Fruit fly (Drosophila melanogaster) whole organism, wandering third instar larva: ENCODE results near the gene CG12116.

Experiments used
- Abd-B ChIP-seq: fragments of >200 bp; optimal IDR thresholded peaks from 2 replicates; lab custom pipeline; 2017; ENCODE audit warnings: missing biosample characterization, missing genetic modification characterization
- CG32264 ChIP-seq: fragments of 200-800 bp; sonication (Bioruptor generic); optimal IDR thresholded peaks from 2 replicates; lab custom pipeline; 2016; ENCODE audit warnings: missing biosample characterization, missing genetic modification characterization
- CG9705 ChIP-seq: fragments of 200-800 bp; sonication (Bioruptor generic); optimal IDR thresholded peaks from 2 replicates; lab custom pipeline; 2018; ENCODE audit warnings: missing biosample characterization, mild to moderate bottlenecking, missing genetic modification characterization
- CrebA ChIP-seq: fragments of 200-800 bp; sonication (Bioruptor generic); optimal IDR thresholded peaks from 2 replicates; lab custom pipeline; 2016; ENCODE audit warnings: missing biosample characterization, mild to moderate bottlenecking, missing genetic modification characterization, borderline replicate concordance
- Dfd ChIP-seq: fragments of >200 bp; optimal IDR thresholded peaks from 2 replicates; lab custom pipeline; 2017; ENCODE audit warnings: missing biosample characterization, missing genetic modification characterization
- Dif ChIP-seq: fragments of 200-275, 200-300 bp; sonication (Bioruptor generic); optimal IDR thresholded peaks from 2 replicates; lab custom pipeline; 2018; ENCODE audit warnings: missing biosample characterization, missing genetic modification characterization; ENCODE audit not compliant: partially characterized antibody
- GATAd ChIP-seq: sonication (Bioruptor generic); optimal IDR thresholded peaks from 2 replicates; lab custom pipeline; 2016; ENCODE audit warnings: missing biosample characterization, missing genetic modification characterization
- HLH106 ChIP-seq: fragments of 200-800 bp; optimal IDR thresholded peaks from 3 replicates; lab custom pipeline; 2019; ENCODE audit warnings: missing biosample characterization, mild to moderate bottlenecking, missing genetic modification characterization, moderate library complexity
- Hnf4 ChIP-seq: fragments of 200-800 bp; sonication (Bioruptor generic); optimal IDR thresholded peaks from 2 replicates; lab custom pipeline; 2016; ENCODE audit warnings: missing biosample characterization, mild to moderate bottlenecking, missing genetic modification characterization
- Hr78 ChIP-seq: fragments of >200 bp; optimal IDR thresholded peaks from 2 replicates; lab custom pipeline; 2017; ENCODE audit warnings: missing biosample characterization, missing genetic modification characterization
- Hr83 ChIP-seq: fragments of 200-300 bp; sonication (Bioruptor generic); optimal IDR thresholded peaks from 2 replicates; lab custom pipeline; 2016; ENCODE audit warnings: missing biosample characterization, mild to moderate bottlenecking, missing genetic modification characterization, moderate library complexity; ENCODE audit not compliant: poor library complexity, severe bottlenecking
- Jra ChIP-seq: sonication (Bioruptor generic); optimal IDR thresholded peaks from 2 replicates; lab custom pipeline; 2016; ENCODE audit warnings: missing biosample characterization, missing genetic modification characterization
- Mio ChIP-seq: sonication (Bioruptor generic); optimal IDR thresholded peaks from 2 replicates; lab custom pipeline; 2016; ENCODE audit warnings: missing biosample characterization, missing genetic modification characterization
- Myc ChIP-seq: fragments of >200 bp; optimal IDR thresholded peaks from 2 replicates; lab custom pipeline; 2017
- N ChIP-seq: fragments of >200 bp; optimal IDR thresholded peaks from 2 replicates; lab custom pipeline; 2018; ENCODE audit warnings: missing biosample characterization, missing external identifiers, missing genetic modification characterization
- OdsH ChIP-seq: fragments of 200-800 bp; sonication (Bioruptor generic); optimal IDR thresholded peaks from 2 replicates; lab custom pipeline; 2016; ENCODE audit warnings: missing biosample characterization, mild to moderate bottlenecking, missing genetic modification characterization
- Rel ChIP-seq, 2 experiments: fragments of 200-800 bp; sonication (Bioruptor generic) in 1 of 2; optimal IDR thresholded peaks; 2 replicates in 1 of 2; 3 replicates in 1 of 2; lab custom pipeline; 2016 to 2019; ENCODE audit warnings: mild to moderate bottlenecking in 2 of 2, missing biosample characterization in 2 of 2, missing genetic modification characterization in 2 of 2, moderate library complexity in 1 of 2
- Sp1 ChIP-seq: fragments of 200-800 bp; sonication (Bioruptor generic); optimal IDR thresholded peaks from 3 replicates; lab custom pipeline; 2019; ENCODE audit warnings: missing biosample characterization, mild to moderate bottlenecking, missing genetic modification characterization, moderate library complexity
- Vsx2 ChIP-seq: fragments of 200-300, 225-300 bp; sonication (Bioruptor generic); optimal IDR thresholded peaks from 2 replicates; lab custom pipeline; 2018; ENCODE audit warnings: missing biosample characterization, missing genetic modification characterization; ENCODE audit not compliant: partially characterized antibody
- br ChIP-seq: fragments of 200-800 bp; sonication (Bioruptor generic); optimal IDR thresholded peaks from 2 replicates; lab custom pipeline; 2016; ENCODE audit warnings: missing biosample characterization, missing genetic modification characterization
- brk ChIP-seq: fragments of 200-800 bp; sonication (Bioruptor generic); optimal IDR thresholded peaks from 2 replicates; lab custom pipeline; 2016; ENCODE audit warnings: missing biosample characterization, mild to moderate bottlenecking, missing genetic modification characterization
- dl ChIP-seq, 2 experiments: fragments of 175-275, 200-275 bp in 1 of 2; fragments of 200-275 bp in 1 of 2; sonication (Bioruptor generic); optimal IDR thresholded peaks; lab custom pipeline; 2018; ENCODE audit warnings: mild to moderate bottlenecking in 2 of 2, missing biosample characterization in 2 of 2, missing genetic modification characterization in 2 of 2, moderate library complexity in 2 of 2; ENCODE audit not compliant: partially characterized antibody in 2 of 2, insufficient read depth in 1 of 2
- dmrt93B ChIP-seq: fragments of 200-800 bp; sonication (Bioruptor generic); optimal IDR thresholded peaks from 2 replicates; lab custom pipeline; 2018; ENCODE audit warnings: missing biosample characterization, mild to moderate bottlenecking, missing genetic modification characterization
- dsf ChIP-seq: sonication (Bioruptor generic); optimal IDR thresholded peaks from 2 replicates; lab custom pipeline; 2016; ENCODE audit warnings: missing biosample characterization, missing genetic modification characterization, borderline replicate concordance
- ey ChIP-seq: fragments of 200-800 bp; sonication (Bioruptor generic); optimal IDR thresholded peaks from 2 replicates; lab custom pipeline; 2016; ENCODE audit warnings: missing biosample characterization, missing genetic modification characterization
- foxo ChIP-seq, 2 experiments: fragments of 200-800 bp; sonication (Bioruptor generic); optimal IDR thresholded peaks; 2 replicates in 1 of 2; 3 replicates in 1 of 2; lab custom pipeline; 2016 to 2017; ENCODE audit warnings: missing biosample characterization in 2 of 2, missing genetic modification characterization in 2 of 2
- fru ChIP-seq: fragments of 200-800 bp; sonication (Bioruptor generic); optimal IDR thresholded peaks from 3 replicates; lab custom pipeline; 2016; ENCODE audit warnings: missing biosample characterization, mild to moderate bottlenecking, missing genetic modification characterization
- h ChIP-seq: fragments of 200-800 bp; sonication (Bioruptor generic); optimal IDR thresholded peaks from 3 replicates; lab custom pipeline; 2016; ENCODE audit warnings: missing biosample characterization, mild to moderate bottlenecking, missing genetic modification characterization
- jim ChIP-seq: fragments of 175-275, 200-325 bp; sonication (Bioruptor generic); optimal IDR thresholded peaks from 2 replicates; lab custom pipeline; 2016; ENCODE audit warnings: missing biosample characterization, mild to moderate bottlenecking, missing genetic modification characterization
- lola ChIP-seq: fragments of >200 bp; optimal IDR thresholded peaks from 2 replicates; lab custom pipeline; 2017; ENCODE audit warnings: missing biosample characterization, missing genetic modification characterization
- pan ChIP-seq: fragments of >200 bp; optimal IDR thresholded peaks from 2 replicates; lab custom pipeline; 2017
- psq ChIP-seq: fragments of 200-800 bp; sonication (Bioruptor generic); optimal IDR thresholded peaks from 3 replicates; lab custom pipeline; 2017; ENCODE audit warnings: missing biosample characterization, mild to moderate bottlenecking, missing genetic modification characterization, moderate library complexity
- rgr ChIP-seq: fragments of 200-800 bp; sonication (Bioruptor generic); optimal IDR thresholded peaks from 3 replicates; lab custom pipeline; 2016; ENCODE audit warnings: missing biosample characterization, mild to moderate bottlenecking, missing genetic modification characterization
- sage ChIP-seq: fragments of 200-800 bp; sonication (Bioruptor generic); optimal IDR thresholded peaks from 2 replicates; lab custom pipeline; 2016; ENCODE audit warnings: missing biosample characterization, mild to moderate bottlenecking, missing genetic modification characterization
- sv ChIP-seq: fragments of 200-800 bp; sonication (Bioruptor generic); optimal IDR thresholded peaks from 3 replicates; lab custom pipeline; 2016; ENCODE audit warnings: missing biosample characterization, missing genetic modification characterization
- tai ChIP-seq: sonication (Bioruptor generic); optimal IDR thresholded peaks from 2 replicates; lab custom pipeline; 2016; ENCODE audit warnings: missing biosample characterization, missing genetic modification characterization
- usp ChIP-seq: fragments of >200 bp; optimal IDR thresholded peaks from 2 replicates; lab custom pipeline; 2017; ENCODE audit warnings: missing biosample characterization, missing genetic modification characterization
- woc ChIP-seq: sonication (Bioruptor generic); optimal IDR thresholded peaks from 2 replicates; lab custom pipeline; 2016; ENCODE audit warnings: missing biosample characterization, mild to moderate bottlenecking, missing genetic modification characterization

The CG12116 gene

DNA sequence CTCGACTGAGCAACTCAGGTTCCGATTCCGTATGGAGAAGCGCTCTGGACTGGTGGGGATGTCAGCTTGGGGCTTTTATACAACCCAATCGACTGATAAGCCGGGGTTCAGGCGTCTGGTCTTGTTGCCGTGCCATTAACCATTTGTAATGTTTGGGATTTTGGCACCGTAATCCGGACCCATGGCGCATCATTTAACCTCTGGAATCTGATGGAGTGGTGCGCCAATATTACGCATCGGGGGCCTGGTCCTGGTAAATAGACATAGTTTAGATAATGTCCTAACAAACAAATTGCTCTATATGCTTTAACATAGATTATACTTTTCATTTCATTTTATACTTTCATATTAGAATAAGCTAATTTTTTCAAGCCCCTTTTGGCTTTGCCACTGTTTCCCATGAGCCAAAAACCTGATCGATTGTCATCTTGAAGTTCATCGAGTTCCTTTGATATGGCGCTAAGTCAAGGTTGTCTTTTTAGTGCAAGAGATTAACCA, at the start of gene CG12116:
Gene CG12116 (minus strand): TSS at position 51 of the 498 bp plus-strand sequence.
- TF ChIP-seq Sp1 (GFP tag; lab: Kevin White, UChicago) (no peak), Dfd (no peak), Hr78 (GFP tag; lab: Kevin White, UChicago) (no peak), CrebA (no peak), Mio (GFP tag; lab: Kevin White, UChicago) (no peak), Dif (GFP tag; lab: Kevin White, UChicago) (no peak), OdsH (GFP tag; lab: Kevin White, UChicago) (peak; percentile 62), psq (GFP tag; lab: Kevin White, UChicago) (peak; percentile 9), pan (lab: Kevin White, UChicago) (no peak), dsf (no peak), brk (no peak), dl (GFP tag; optimal IDR thresholded peaks at IDR 0.05; lab: Kevin White, UChicago; ENCODE audit: insufficient read depth in 1 of 2, partially characterized antibody in 2 of 2) (no peak), HLH106 (tag; lab: Kevin White, UChicago) (peak; percentile 35), sage (GFP tag; lab: Kevin White, UChicago) (no peak), fru (GFP tag; lab: Kevin White, UChicago) (peak; percentile 65), dmrt93B (GFP tag; lab: Kevin White, UChicago) (no peak), N (no peak), GATAd (GFP tag; lab: Kevin White, UChicago) (no peak), Rel (GFP tag; optimal IDR thresholded peaks at IDR 0.05; lab: Kevin White, UChicago) (no peak), Rel (tag; optimal IDR thresholded peaks at IDR 0.05; lab: Kevin White, UChicago) (peak; percentile 80), foxo (GFP tag; optimal IDR thresholded peaks at IDR 0.05; lab: Kevin White, UChicago) (peak in 1 of 2 experiments; percentile 61), CG9705 (no peak), CG32264 (GFP tag; lab: Kevin White, UChicago) (no peak), usp (no peak), Jra (no peak), Vsx2 (GFP tag; lab: Kevin White, UChicago) (no peak), tai (GFP tag; lab: Kevin White, UChicago) (no peak), rgr (peak; percentile 66), sv (no peak), br (peak; percentile 53), Myc (no peak), Hr83 (GFP tag; lab: Kevin White, UChicago) (no peak), Abd-B (no peak), h (GFP tag; lab: Kevin White, UChicago) (peak; percentile 64), jim (no peak), woc (GFP tag; lab: Kevin White, UChicago) (no peak), Hnf4 (GFP tag; lab: Kevin White, UChicago) (peak; percentile 42), lola (GFP tag; lab: Kevin White, UChicago) (no peak), ey (peak; percentile 71)

DNA sequence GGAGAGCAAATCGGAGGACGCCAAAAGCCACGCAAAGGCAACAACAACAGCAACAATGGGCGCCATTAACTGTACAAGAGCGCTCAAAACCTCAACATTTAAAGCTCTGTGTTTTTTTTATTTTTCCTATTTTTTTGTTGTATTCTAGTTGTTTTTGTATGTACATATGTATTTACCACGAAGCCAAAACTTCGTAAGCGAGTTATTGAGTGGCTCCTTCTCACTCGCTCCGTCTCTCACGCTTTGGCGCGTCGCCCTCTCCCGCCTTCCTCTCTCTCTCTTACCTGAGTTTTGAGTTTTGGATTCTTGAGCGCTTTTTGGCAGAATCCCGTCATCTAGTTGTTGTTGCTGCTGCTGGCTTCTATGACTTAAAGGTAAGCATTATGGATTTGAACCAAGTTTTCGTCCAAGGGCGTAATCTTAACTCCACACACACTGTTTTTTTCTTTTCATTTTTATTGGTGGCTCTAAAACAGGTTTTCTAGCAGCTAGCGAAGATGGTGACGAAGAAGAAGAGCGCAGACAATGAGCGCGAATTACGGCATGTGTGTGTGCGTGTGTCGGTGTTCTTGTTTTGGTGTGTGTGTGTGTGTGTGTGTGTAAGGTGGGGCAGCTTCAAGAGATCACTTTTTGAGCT, 49.3 kb upstream of the CG12116 start:
- peak; percentile 53 for TF ChIP-seq psq (GFP tag; lab: Kevin White, UChicago)
- no peak for TF ChIP-seq rgr
